Fruit fly (Drosophila melanogaster): ENCODE measurements around the gene mRpL22.

The mRpL22 gene

DNA sequence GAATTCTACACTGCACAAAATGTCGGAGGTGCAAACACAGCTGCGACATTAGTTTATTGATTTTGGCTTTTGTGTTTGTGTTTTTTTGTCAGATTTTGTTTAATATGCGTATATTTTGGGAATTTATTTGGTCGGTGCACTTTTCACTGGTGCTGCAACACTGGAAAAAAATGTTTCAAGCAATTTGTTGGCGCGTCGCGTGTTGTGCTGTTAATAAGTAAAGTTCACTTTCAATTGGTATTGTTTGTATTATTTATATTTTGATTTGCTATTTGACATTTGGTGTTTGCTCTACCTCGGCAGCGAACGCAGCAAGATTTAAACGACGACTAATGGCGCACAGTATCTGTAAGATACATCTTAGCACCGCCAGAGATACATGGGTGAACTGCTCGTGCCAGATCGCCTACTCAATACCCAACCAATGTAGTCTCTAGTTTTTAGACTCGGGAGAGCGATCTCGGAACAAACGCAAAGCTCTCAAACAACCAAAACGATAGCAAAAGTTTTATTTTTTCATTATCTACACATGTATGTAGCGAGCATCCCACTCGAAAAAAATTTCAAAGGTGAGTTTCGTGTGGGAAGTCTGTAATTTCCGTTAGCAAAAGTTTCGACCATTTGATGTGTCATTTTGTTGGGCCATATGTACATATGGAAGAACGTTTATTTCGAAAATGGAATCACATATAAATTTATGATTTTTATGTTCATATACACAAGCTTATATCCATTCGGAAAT, 1.4 kb upstream of the mRpL22 start (continued):
- peak; percentile 18 for TF ChIP-seq CG14965 (GFP tag; optimal IDR thresholded peaks at IDR 0.05; ENCODE audit: borderline replicate concordance)
- TF ChIP-seq CG8388 (GFP tag; optimal IDR thresholded peaks at IDR 0.05): peak; percentile 41
- no peak for TF ChIP-seq wor (GFP tag; IDR thresholded peaks at IDR 0.05)
- TF ChIP-seq Lim3 (GFP tag; IDR thresholded peaks at IDR 0.05): no peak
- no peak for TF ChIP-seq CG3065 (GFP tag; optimal IDR thresholded peaks at IDR 0.05)
- TF ChIP-seq cato (GFP tag; optimal IDR thresholded peaks at IDR 0.05; ENCODE audit: borderline replicate concordance): no peak
- TF ChIP-seq unc-4 (GFP tag; IDR thresholded peaks at IDR 0.05; ENCODE audit: partially characterized antibody): no peak
- peak; percentile 49 for TF ChIP-seq ATbp (GFP tag; optimal IDR thresholded peaks at IDR 0.05)
- peak; percentile 37 for TF ChIP-seq run (tag; optimal IDR thresholded peaks at IDR 0.05)
- no peak for TF ChIP-seq Sry-β (GFP tag; optimal IDR thresholded peaks at IDR 0.05)
- no peak for TF ChIP-seq zen (tag; optimal IDR thresholded peaks at IDR 0.05)
- TF ChIP-seq CG13424 (tag; optimal IDR thresholded peaks at IDR 0.05): peak; percentile 42
- TF ChIP-seq CG1024 (GFP tag; IDR thresholded peaks at IDR 0.05): no peak
- peak; percentile 26 for TF ChIP-seq CG4854 (GFP tag; optimal IDR thresholded peaks at IDR 0.05)
- TF ChIP-seq CG13624 (GFP tag; optimal IDR thresholded peaks at IDR 0.05): peak; percentile 16
- TF ChIP-seq CG8290 (GFP tag; optimal IDR thresholded peaks at IDR 0.05): no peak
- peak in 1 of 2 experiments; percentile 37 for TF ChIP-seq CG8290 (tag; optimal IDR thresholded peaks at IDR 0.05)
- TF ChIP-seq Nf-YB (GFP tag; optimal IDR thresholded peaks at IDR 0.05): no peak
- TF ChIP-seq CG12391 (tag; optimal IDR thresholded peaks at IDR 0.05): peak; percentile 47
- TF ChIP-seq Bgb (GFP tag; IDR thresholded peaks at IDR 0.05; ENCODE audit: partially characterized antibody): no peak
- no peak for TF ChIP-seq fru (optimal IDR thresholded peaks at IDR 0.05)
- TF ChIP-seq HLH54F (GFP tag; optimal IDR thresholded peaks at IDR 0.05): peak; percentile 47
- TF ChIP-seq her (GFP tag; optimal IDR thresholded peaks at IDR 0.05): peak; percentile 5
- TF ChIP-seq CG12942 (GFP tag; optimal IDR thresholded peaks at IDR 0.05): peak; percentile 13
- TF ChIP-seq bowl (GFP tag; IDR thresholded peaks at IDR 0.05): 0 out of 2 replicates have a peak, but pooled peaks have one; percentile 34
- TF ChIP-seq zfh1 (GFP tag; IDR thresholded peaks at IDR 0.05): peak; percentile 41; the same call in 1 of the 3 replicates
- peak; percentile 30 for TF ChIP-seq CG31365 (tag; optimal IDR thresholded peaks at IDR 0.05)
- TF ChIP-seq CG34376 (GFP tag; optimal IDR thresholded peaks at IDR 0.05): peak; percentile 32
- peak; percentile 37 for TF ChIP-seq CG8944 (GFP tag; optimal IDR thresholded peaks at IDR 0.05)
- peak; percentile 25 for TF ChIP-seq CG10147 (GFP tag; optimal IDR thresholded peaks at IDR 0.05)
- peak; percentile 21 for TF ChIP-seq repo (GFP tag; optimal IDR thresholded peaks at IDR 0.05)
- TF ChIP-seq CG8089 (GFP tag; optimal IDR thresholded peaks at IDR 0.05): peak; percentile 1
- TF ChIP-seq stc (GFP tag; IDR thresholded peaks at IDR 0.05): peak; percentile 60; the same call in 1 of the 2 replicates
- 0 out of 3 replicates have a peak, but pooled peaks have one; percentile 37 for TF ChIP-seq Mrtf (GFP tag; IDR thresholded peaks at IDR 0.05)
- TF ChIP-seq tgo (GFP tag; IDR thresholded peaks at IDR 0.05): peak; percentile 61; the same call in 2 of the 3 replicates
- peak; percentile 51; the same call in 1 of the 3 replicates for TF ChIP-seq Dbx (GFP tag; IDR thresholded peaks at IDR 0.05)
- no peak for TF ChIP-seq zen2 (GFP tag; IDR thresholded peaks at IDR 0.05; ENCODE audit: partially characterized antibody)
- 0 out of 2 replicates have a peak, but pooled peaks have one; percentile 35 for TF ChIP-seq wdn (GFP tag; IDR thresholded peaks at IDR 0.05)
- TF ChIP-seq CG11456 (GFP tag; IDR thresholded peaks at IDR 0.05): peak; percentile 59; the same call in 1 of the 3 replicates
- TF ChIP-seq chif (GFP tag; optimal IDR thresholded peaks at IDR 0.05): peak; percentile 47 to 58
- no peak for TF ChIP-seq Lhr (GFP tag; optimal IDR thresholded peaks at IDR 0.05)
- peak; percentile 38 to 49 for TF ChIP-seq Pdp1 (GFP tag; optimal IDR thresholded peaks at IDR 0.05)
- peak; percentile 53 for TF ChIP-seq CoRest (tag; optimal IDR thresholded peaks at IDR 0.05)
- TF ChIP-seq CG10267 (tag; optimal IDR thresholded peaks at IDR 0.05): peak; percentile 4
- peak; percentile 23 for TF ChIP-seq pum (GFP tag; optimal IDR thresholded peaks at IDR 0.05)
- TF ChIP-seq org-1 (GFP tag; optimal IDR thresholded peaks at IDR 0.05): peak; percentile 11
- TF ChIP-seq fd64A (GFP tag; optimal IDR thresholded peaks at IDR 0.05): no peak
- no peak for TF ChIP-seq CG6254 (GFP tag; optimal IDR thresholded peaks at IDR 0.05)
- peak; percentile 90 for TF ChIP-seq sr (GFP tag; IDR thresholded peaks at IDR 0.05)

Measured in whole organism, embryonic.